Fruit fly (Drosophila melanogaster): ENCODE measurements around the gene Spag1.

Spag1 gene

DNA sequence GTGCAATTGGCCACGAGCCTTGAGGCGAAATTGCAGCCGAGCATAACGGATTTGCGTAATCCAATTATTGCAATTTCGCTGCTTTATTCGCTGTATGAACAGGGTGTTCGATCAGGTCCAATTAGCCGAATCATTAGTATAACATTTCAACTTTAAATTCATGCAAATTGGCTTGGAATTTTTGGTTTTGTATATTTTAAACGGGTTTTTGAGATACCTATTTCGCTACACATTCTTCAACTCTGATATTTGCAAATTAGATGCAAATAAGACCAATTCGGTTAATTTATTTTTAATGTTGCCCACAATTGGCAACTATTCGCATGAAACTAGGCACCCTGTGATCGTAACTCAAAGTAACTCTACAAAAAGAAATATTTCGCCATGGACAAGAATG, 5.8 kb downstream of the Spag1 start (continued):
- TF ChIP-seq CG7786 (GFP tag; optimal IDR thresholded peaks at IDR 0.05) (peak; percentile 30), CG18262 (tag; optimal IDR thresholded peaks at IDR 0.05) (no peak), org-1 (GFP tag; optimal IDR thresholded peaks at IDR 0.05) (no peak), emc (GFP tag; optimal IDR thresholded peaks at IDR 0.05) (no peak), CkIIα-i1 (GFP tag; IDR thresholded peaks at IDR 0.05) (no peak), HmgD (GFP tag; optimal IDR thresholded peaks at IDR 0.05) (no peak), Nf-YA (GFP tag; IDR thresholded peaks at IDR 0.05) (no peak), ken (GFP tag; IDR thresholded peaks at IDR 0.05) (no peak), gcm2 (GFP tag; optimal IDR thresholded peaks at IDR 0.05) (peak; percentile 16), CG18476 (GFP tag; optimal IDR thresholded peaks at IDR 0.05) (no peak), CG13624 (GFP tag; optimal IDR thresholded peaks at IDR 0.05) (peak; percentile 43), zfh2 (GFP tag; optimal IDR thresholded peaks at IDR 0.05) (peak; percentile 49), sim (GFP tag; IDR thresholded peaks at IDR 0.05) (no peak), CG6791 (GFP tag; IDR thresholded peaks at IDR 0.05; ENCODE audit: partially characterized antibody) (no peak), CG2712 (tag; optimal IDR thresholded peaks at IDR 0.05) (no peak), YL-1 (GFP tag; optimal IDR thresholded peaks at IDR 0.05) (no peak), ranshi (GFP tag; IDR thresholded peaks at IDR 0.05) (0 out of 2 replicates have a peak, but pooled peaks have one; percentile 9), dmrt11E (tag; optimal IDR thresholded peaks at IDR 0.05) (no peak), eyg (GFP tag; optimal IDR thresholded peaks at IDR 0.05) (peak; percentile 25), Lim3 (GFP tag; IDR thresholded peaks at IDR 0.05) (no peak), chif (GFP tag; optimal IDR thresholded peaks at IDR 0.05) (peak in 1 of 2 experiments; percentile 48), CG11504 (tag; optimal IDR thresholded peaks at IDR 0.05) (peak; percentile 15), fd102C (GFP tag; optimal IDR thresholded peaks at IDR 0.05) (no peak), prd (optimal IDR thresholded peaks at IDR 0.05) (no peak), prd (GFP tag; IDR thresholded peaks at IDR 0.05) (0 out of 3 replicates have a peak, but pooled peaks have one; percentile 23), CG12104 (GFP tag; optimal IDR thresholded peaks at IDR 0.05) (no peak), CG6689 (GFP tag; IDR thresholded peaks at IDR 0.05) (no peak), fd96Cb (tag; optimal IDR thresholded peaks at IDR 0.05) (peak; percentile 28), sens (GFP tag) (peak; percentile 87), NC2α (GFP tag; optimal IDR thresholded peaks at IDR 0.05) (no peak), CG14710 (tag; optimal IDR thresholded peaks at IDR 0.05) (no peak), C15 (GFP tag; IDR thresholded peaks at IDR 0.05) (no peak), Xbp1 (GFP tag; optimal IDR thresholded peaks at IDR 0.05) (no peak), CG8281 (tag; optimal IDR thresholded peaks at IDR 0.05) (no peak), gem (tag; optimal IDR thresholded peaks at IDR 0.05) (peak; percentile 45), gro (GFP tag; optimal IDR thresholded peaks at IDR 0.05) (peak; percentile 20), CG10209 (GFP tag; optimal IDR thresholded peaks at IDR 0.05) (peak; percentile 2), nau (GFP tag; optimal IDR thresholded peaks at IDR 0.05) (no peak), CG10366 (GFP tag; IDR thresholded peaks at IDR 0.05) (peak; percentile 48), CG1603 (tag; optimal IDR thresholded peaks at IDR 0.05) (peak; percentile 48), CG30403 (GFP tag; optimal IDR thresholded peaks at IDR 0.05) (peak; percentile 28), nom (GFP tag; optimal IDR thresholded peaks at IDR 0.05) (no peak), Gsc (GFP tag; IDR thresholded peaks at IDR 0.05) (no peak), Blimp-1 (GFP tag; optimal IDR thresholded peaks at IDR 0.05) (no peak), eve (GFP tag; optimal IDR thresholded peaks at IDR 0.05) (peak in 1 of 2 experiments; percentile 73), btn (GFP tag; optimal IDR thresholded peaks at IDR 0.05) (peak; percentile 2), CG2875 (GFP tag; optimal IDR thresholded peaks at IDR 0.05) (no peak), CG30020 (tag; optimal IDR thresholded peaks at IDR 0.05) (no peak), gcm (GFP tag; optimal IDR thresholded peaks at IDR 0.05) (no peak), her (GFP tag; optimal IDR thresholded peaks at IDR 0.05) (no peak), CG3847 (GFP tag; IDR thresholded peaks at IDR 0.05) (peak; percentile 27), CG7839 (tag; optimal IDR thresholded peaks at IDR 0.05) (peak; percentile 12)
